Worm (Caenorhabditis elegans): Measurements from ENCODE around the gene lelo-2.

ce11 chrIII:1428448-1428847 lies 1.4 kb upstream of the lelo-2 start:
- TF ChIP-seq ztf-4 (tag; optimal IDR thresholded peaks at IDR 0.05), result no peak
- TF ChIP-seq fos-1 (tag; optimal IDR thresholded peaks at IDR 0.05), result no peak
- no peak for TF ChIP-seq lin-13 (GFP tag; optimal IDR thresholded peaks at IDR 0.05)
- TF ChIP-seq lsy-2 (tag; optimal IDR thresholded peaks at IDR 0.05), result no peak
- TF ChIP-seq aly-2 (tag; optimal IDR thresholded peaks at IDR 0.05), result no peak
- no peak for TF ChIP-seq C34F6.9 (tag; optimal IDR thresholded peaks at IDR 0.05)
